Fruit fly (Drosophila melanogaster): Measurements from ENCODE around the gene TwdlZ.

TwdlZ gene

dm6 chrX:16772882-16773827, 35.2 kb downstream of the TwdlZ start (continued):
- no peak for TF ChIP-seq GATAe (GFP tag; conservative IDR thresholded peaks at IDR 0.05)
- TF ChIP-seq Ada2b (GFP tag; IDR thresholded peaks at IDR 0.05): peak; percentile 62
- TF ChIP-seq CG31224 (GFP tag; IDR thresholded peaks at IDR 0.05): no peak
- peak; percentile 69 for TF ChIP-seq Ptx1 (GFP tag; IDR thresholded peaks at IDR 0.05)
- no peak for TF ChIP-seq maf-S (GFP tag; optimal IDR thresholded peaks at IDR 0.05)
- TF ChIP-seq CG8924 (tag; optimal IDR thresholded peaks at IDR 0.05): peak; percentile 41
- TF ChIP-seq CG1647 (GFP tag; optimal IDR thresholded peaks at IDR 0.05): peak; percentile 15
- TF ChIP-seq CG16863 (GFP tag; optimal IDR thresholded peaks at IDR 0.05): peak; percentile 43
- TF ChIP-seq CG3281 (GFP tag; optimal IDR thresholded peaks at IDR 0.05): no peak

dm6 chrX:16774201-16775061, 36.5 kb downstream of the TwdlZ start:
- TF ChIP-seq mld (GFP tag; IDR thresholded peaks at IDR 0.05; ENCODE audit: partially characterized antibody) (no peak), Poxn (GFP tag; IDR thresholded peaks at IDR 0.05) (no peak), CG6791 (GFP tag; IDR thresholded peaks at IDR 0.05; ENCODE audit: partially characterized antibody) (no peak), CG2199 (GFP tag; IDR thresholded peaks at IDR 0.05) (peak; percentile 12; the same call in 1 of the 3 replicates), CTCF (GFP tag; optimal IDR thresholded peaks at IDR 0.05) (no peak), Lhr (GFP tag; optimal IDR thresholded peaks at IDR 0.05) (no peak), CG3163 (GFP tag; optimal IDR thresholded peaks at IDR 0.05) (no peak), cg (GFP tag; optimal IDR thresholded peaks at IDR 0.05) (peak; percentile 19), sens (GFP tag) (peak; percentile 67), jing (GFP tag; optimal IDR thresholded peaks at IDR 0.05) (no peak), zfh2 (GFP tag; optimal IDR thresholded peaks at IDR 0.05) (no peak), twi (tag; optimal IDR thresholded peaks at IDR 0.05) (peak; percentile 95), CG11504 (tag; optimal IDR thresholded peaks at IDR 0.05) (no peak), chm (GFP tag; IDR thresholded peaks at IDR 0.05) (no peak), HmgZ (tag; optimal IDR thresholded peaks at IDR 0.05) (no peak), ase (GFP tag; IDR thresholded peaks at IDR 0.05) (no peak), bcd (GFP tag; optimal IDR thresholded peaks at IDR 0.05) (no peak), CG8388 (GFP tag; optimal IDR thresholded peaks at IDR 0.05) (peak; percentile 97), mirr (GFP tag; optimal IDR thresholded peaks at IDR 0.05) (no peak), ftz-f1 (GFP tag; optimal IDR thresholded peaks at IDR 0.05) (no peak), MTF-1 (GFP tag; optimal IDR thresholded peaks at IDR 0.05; ENCODE audit: borderline replicate concordance) (no peak), eyg (GFP tag; optimal IDR thresholded peaks at IDR 0.05) (no peak), TFAM (GFP tag; optimal IDR thresholded peaks at IDR 0.05) (no peak), al (GFP tag; IDR thresholded peaks at IDR 0.05) (no peak), Blimp-1 (GFP tag; optimal IDR thresholded peaks at IDR 0.05) (no peak), dmrt11E (tag; optimal IDR thresholded peaks at IDR 0.05) (peak; percentile 14), mam (GFP tag; optimal IDR thresholded peaks at IDR 0.05) (no peak), CG10959 (GFP tag; IDR thresholded peaks at IDR 0.05) (no peak), nom (GFP tag; optimal IDR thresholded peaks at IDR 0.05) (no peak), lola (GFP tag; optimal IDR thresholded peaks at IDR 0.05) (peak in 1 of 3 experiments; percentile 1), cwo (GFP tag; optimal IDR thresholded peaks at IDR 0.05) (no peak), chn (GFP tag; optimal IDR thresholded peaks at IDR 0.05) (no peak), CG10431 (GFP tag; optimal IDR thresholded peaks at IDR 0.05) (no peak), CG9727 (GFP tag; optimal IDR thresholded peaks at IDR 0.05) (no peak), Optix (GFP tag; IDR thresholded peaks at IDR 0.05) (no peak), C15 (GFP tag; IDR thresholded peaks at IDR 0.05) (no peak), repo (GFP tag; optimal IDR thresholded peaks at IDR 0.05) (no peak), CG12155 (GFP tag; optimal IDR thresholded peaks at IDR 0.05) (no peak)

Data from whole organism, embryonic.